Fruit fly (Drosophila melanogaster) whole organism, embryonic: ENCODE measurements around the gene CG42798.

Source experiments
- Bgb ChIP-seq: fragments of 200-800 bp; sonication (Bioruptor generic); IDR thresholded peaks from 2 replicates; pipeline ENCODE4 v1.3.6; 2022; ENCODE audit warnings: missing biosample characterization, missing genetic modification characterization; ENCODE audit not compliant: partially characterized antibody
- Blimp-1 ChIP-seq: fragments of 200-800 bp; sonication (Bioruptor generic); optimal IDR thresholded peaks from 3 replicates; lab custom pipeline; 2018; ENCODE audit warnings: missing biosample characterization, missing genetic modification characterization, mild to moderate bottlenecking, moderate library complexity, missing genetic modification reagents
- Bteb2 ChIP-seq: fragments of 200-800 bp; sonication (Bioruptor generic); optimal IDR thresholded peaks from 2 replicates; lab custom pipeline; 2016; ENCODE audit warnings: missing biosample characterization, missing genetic modification characterization
- CG10267 ChIP-seq: fragments of 200-800 bp; sonication (Bioruptor generic); optimal IDR thresholded peaks from 2 replicates; lab custom pipeline; 2018; ENCODE audit warnings: missing biosample characterization, mild to moderate bottlenecking, missing genetic modification characterization, moderate library complexity
- CG11456 ChIP-seq: fragments of 200-800 bp; sonication (Bioruptor generic); IDR thresholded peaks from 3 replicates; pipeline ENCODE4 v1.3.6; 2022; ENCODE audit warnings: missing biosample characterization, missing genetic modification characterization
- CG11695 ChIP-seq: fragments of 200-800 bp; sonication (Bioruptor generic); IDR thresholded peaks from 3 replicates; pipeline ENCODE4 v1.3.6; 2022; ENCODE audit warnings: missing biosample characterization, missing genetic modification characterization
- CG16863 ChIP-seq: fragments of 200-800 bp; sonication (Bioruptor generic); optimal IDR thresholded peaks from 3 replicates; lab custom pipeline; 2016; ENCODE audit warnings: missing biosample characterization, missing genetic modification characterization
- CG32532 ChIP-seq: fragments of 200-800 bp; sonication (Bioruptor generic); IDR thresholded peaks from 2 replicates; pipeline ENCODE4 v1.3.6; 2022; ENCODE audit warnings: missing biosample characterization, missing genetic modification characterization
- CG32772 ChIP-seq: fragments of 200-800 bp; sonication (Bioruptor generic); IDR thresholded peaks from 2 replicates; pipeline ENCODE4 v1.3.6; 2022; ENCODE audit warnings: missing biosample characterization, missing genetic modification characterization
- CG42726 ChIP-seq: fragments of 200-800 bp; sonication (Bioruptor generic); IDR thresholded peaks from 2 replicates; pipeline ENCODE4 v1.3.6; 2022; ENCODE audit warnings: missing biosample characterization, missing genetic modification characterization; ENCODE audit not compliant: partially characterized antibody
- CG4282 ChIP-seq: fragments of 200-800 bp; sonication (Bioruptor generic); optimal IDR thresholded peaks from 2 replicates; lab custom pipeline; 2016; ENCODE audit warnings: missing biosample characterization, missing genetic modification characterization
- CG4424 ChIP-seq: fragments of 200-800 bp; sonication (Bioruptor generic); optimal IDR thresholded peaks from 3 replicates; lab custom pipeline; 2016; ENCODE audit warnings: missing biosample characterization, missing genetic modification characterization
- CG6813 ChIP-seq: fragments of 200-800 bp; sonication (Bioruptor generic); optimal IDR thresholded peaks from 2 replicates; lab custom pipeline; 2017; ENCODE audit warnings: missing biosample characterization, missing genetic modification characterization, mild to moderate bottlenecking, moderate library complexity, missing genetic modification reagents
- CG7839 ChIP-seq: fragments of 200-800 bp; sonication (Bioruptor generic); optimal IDR thresholded peaks from 3 replicates; lab custom pipeline; 2018; ENCODE audit warnings: missing biosample characterization, mild to moderate bottlenecking, missing genetic modification characterization, moderate library complexity
- D19B ChIP-seq: fragments of 200-800 bp; sonication (Bioruptor generic); optimal IDR thresholded peaks from 2 replicates; lab custom pipeline; 2017; ENCODE audit warnings: missing biosample characterization, mild to moderate bottlenecking, missing genetic modification characterization
- E2f2 ChIP-seq: fragments of 200-800 bp; sonication (Bioruptor generic); IDR thresholded peaks from 2 replicates; pipeline ENCODE4 v1.3.6; 2022; ENCODE audit warnings: missing biosample characterization, missing genetic modification characterization
- Fer2 ChIP-seq: fragments of 200-800 bp; sonication (Bioruptor generic); optimal IDR thresholded peaks from 2 replicates; lab custom pipeline; 2018; ENCODE audit warnings: missing biosample characterization, mild to moderate bottlenecking, missing genetic modification characterization, moderate library complexity
- Fer3 ChIP-seq: fragments of 200-800 bp; sonication (Bioruptor generic); optimal IDR thresholded peaks from 2 replicates; lab custom pipeline; 2018; ENCODE audit warnings: missing biosample characterization, mild to moderate bottlenecking, missing genetic modification characterization, moderate library complexity
- NK7.1 ChIP-seq: fragments of 200-800 bp; sonication (Bioruptor generic); optimal IDR thresholded peaks from 3 replicates; lab custom pipeline; 2016; ENCODE audit warnings: missing biosample characterization, missing genetic modification characterization
- Nf-YB ChIP-seq: fragments of 200-800 bp; sonication (Bioruptor generic); optimal IDR thresholded peaks from 3 replicates; lab custom pipeline; 2019; ENCODE audit warnings: missing biosample characterization, mild to moderate bottlenecking, missing genetic modification characterization, moderate library complexity
- Ptx1 ChIP-seq: fragments of 200-800 bp; sonication (Bioruptor generic); IDR thresholded peaks from 2 replicates; pipeline ENCODE4 v1.3.6; 2022; ENCODE audit warnings: missing biosample characterization, missing genetic modification characterization
- Sox100B ChIP-seq: fragments of 200-800 bp; sonication (Bioruptor generic); optimal IDR thresholded peaks from 3 replicates; lab custom pipeline; 2018; ENCODE audit warnings: missing biosample characterization, mild to moderate bottlenecking, missing genetic modification characterization
- Sry-β ChIP-seq: fragments of 200-800 bp; sonication (Bioruptor generic); optimal IDR thresholded peaks from 2 replicates; lab custom pipeline; 2018; ENCODE audit warnings: missing biosample characterization, mild to moderate bottlenecking, missing genetic modification characterization, moderate library complexity
- Xrp1 ChIP-seq: fragments of 200-800 bp; sonication (Bioruptor generic); IDR thresholded peaks from 2 replicates; pipeline ENCODE4 v1.3.6; 2022; ENCODE audit warnings: missing biosample characterization, missing genetic modification characterization
- corto ChIP-seq: fragments of 200-800 bp; sonication (Bioruptor generic); optimal IDR thresholded peaks from 2 replicates; lab custom pipeline; 2016; ENCODE audit warnings: missing biosample characterization, mild to moderate bottlenecking, missing genetic modification characterization, moderate library complexity
- dysf ChIP-seq: fragments of 200-800 bp; sonication (Bioruptor generic); IDR thresholded peaks from 3 replicates; pipeline ENCODE4 v1.3.6; 2022; ENCODE audit warnings: missing biosample characterization, missing genetic modification characterization
- ham ChIP-seq: fragments of 200-800 bp; sonication (Bioruptor generic); IDR thresholded peaks from 2 replicates; pipeline ENCODE4 v1.3.6; 2022; ENCODE audit warnings: missing biosample characterization, missing genetic modification characterization
- hb ChIP-seq: fragments of 200-800 bp; sonication (Bioruptor generic); IDR thresholded peaks from 3 replicates; pipeline ENCODE4 v1.3.6; 2022; ENCODE audit warnings: missing biosample characterization, missing genetic modification characterization; ENCODE audit not compliant: partially characterized antibody
- her ChIP-seq: fragments of 200-800 bp; sonication (Bioruptor generic); optimal IDR thresholded peaks from 2 replicates; lab custom pipeline; 2016; ENCODE audit warnings: missing biosample characterization, missing genetic modification characterization
- kni ChIP-seq: fragments of 200-800 bp; sonication (Bioruptor generic); optimal IDR thresholded peaks from 3 replicates; lab custom pipeline; 2017; ENCODE audit warnings: mild to moderate bottlenecking, missing biosample characterization, missing genetic modification reagents, missing genetic modification characterization
- lab ChIP-seq: fragments of 200-800 bp; sonication (Bioruptor generic); optimal IDR thresholded peaks from 3 replicates; lab custom pipeline; 2017; ENCODE audit warnings: missing biosample characterization, missing genetic modification characterization, mild to moderate bottlenecking, moderate library complexity, missing genetic modification reagents
- luna ChIP-seq: fragments of 200-800 bp; sonication (Bioruptor generic); optimal IDR thresholded peaks from 2 replicates; lab custom pipeline; 2016; ENCODE audit warnings: missing biosample characterization, missing genetic modification characterization
- onecut ChIP-seq: fragments of 200-800 bp; sonication (Bioruptor generic); IDR thresholded peaks from 2 replicates; pipeline ENCODE4 v1.3.6; 2022; ENCODE audit warnings: missing biosample characterization, missing genetic modification characterization
- pan ChIP-seq, 4 experiments: fragments of >200 bp in 3 of 4; fragments of 200-800 bp in 1 of 4; sonication (Bioruptor generic) in 1 of 4; optimal IDR thresholded peaks in 3 of 4; IDR thresholded peaks in 1 of 4; 2 replicates each; pipeline versions ENCODE4 v1.3.6 to Lab custom; 2017 to 2022; ENCODE audit warnings: missing biosample characterization in 2 of 4, missing genetic modification characterization in 2 of 4, mixed read lengths in 1 of 4
- pfk ChIP-seq: fragments of 200-800 bp; sonication (Bioruptor generic); optimal IDR thresholded peaks from 2 replicates; lab custom pipeline; 2018; ENCODE audit warnings: missing biosample characterization, mild to moderate bottlenecking, missing genetic modification characterization, moderate library complexity
- pros ChIP-seq: fragments of 200-800 bp; sonication (Bioruptor generic); optimal IDR thresholded peaks from 3 replicates; lab custom pipeline; 2019; ENCODE audit warnings: missing biosample characterization, mild to moderate bottlenecking, missing genetic modification characterization, moderate library complexity
- scrt ChIP-seq: fragments of 200-800 bp; sonication (Bioruptor generic); optimal IDR thresholded peaks from 2 replicates; lab custom pipeline; 2018; ENCODE audit warnings: missing biosample characterization, mild to moderate bottlenecking, missing genetic modification characterization, moderate library complexity
- sima ChIP-seq: fragments of 200-800 bp; sonication (Bioruptor generic); optimal IDR thresholded peaks from 2 replicates; lab custom pipeline; 2016; ENCODE audit warnings: missing biosample characterization, missing genetic modification characterization
- ssp ChIP-seq: fragments of 200-800 bp; sonication (Bioruptor generic); IDR thresholded peaks from 2 replicates; pipeline ENCODE4 v1.3.6; 2022; ENCODE audit warnings: missing biosample characterization, missing genetic modification characterization
- vnd ChIP-seq: fragments of 200-800 bp; sonication (Bioruptor generic); IDR thresholded peaks from 3 replicates; pipeline ENCODE4 v1.3.6; 2022; ENCODE audit warnings: missing biosample characterization, missing genetic modification characterization; ENCODE audit not compliant: partially characterized antibody
- zfh2 ChIP-seq: fragments of 200-800 bp; sonication (Bioruptor generic); optimal IDR thresholded peaks from 2 replicates; lab custom pipeline; 2016; ENCODE audit warnings: missing biosample characterization, missing genetic modification characterization

CG42798 gene

DNA sequence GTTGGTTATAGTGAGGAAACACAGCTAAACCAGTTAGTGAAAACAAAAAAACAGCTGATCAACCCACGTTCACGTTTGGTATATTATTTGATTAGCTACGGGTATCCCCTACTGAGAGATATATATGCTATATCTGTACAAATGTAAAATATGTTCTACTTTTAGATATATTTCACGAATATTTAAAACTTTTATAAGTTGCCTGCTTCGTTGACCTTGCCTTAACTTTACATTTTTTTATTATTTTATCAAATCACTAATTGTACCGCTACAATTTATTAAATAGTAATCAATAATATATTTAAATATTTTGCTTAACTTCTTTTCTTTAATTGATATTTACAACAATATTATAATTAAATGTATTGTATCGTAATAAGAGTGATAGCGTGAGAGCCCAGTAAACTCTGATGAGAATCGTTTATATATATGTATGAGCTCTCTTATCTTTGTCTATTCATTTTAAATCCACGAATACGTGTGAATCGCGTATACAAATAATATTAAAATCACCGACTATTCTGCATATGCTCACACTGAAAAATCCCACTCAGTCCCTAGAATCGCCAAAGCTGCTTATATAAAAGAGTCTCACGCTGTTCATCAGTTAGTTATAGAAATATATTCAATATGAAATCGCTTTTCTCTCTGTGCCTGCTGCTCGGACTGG lies 6.1 kb downstream of the CG42798 start, which contains the start of gene CG42821 (continued):
- peak; percentile 32 for TF ChIP-seq Fer3 (tag; lab: Kevin White, UChicago)
- TF ChIP-seq CG10267 (tag; lab: Kevin White, UChicago), result no peak
- TF ChIP-seq lab (GFP tag; lab: Kevin White, UChicago), result no peak
- TF ChIP-seq pfk (GFP tag; lab: Kevin White, UChicago), result no peak
- TF ChIP-seq D19B (GFP tag; lab: Kevin White, UChicago), result peak; percentile 22
- no peak for TF ChIP-seq CG32772
- TF ChIP-seq CG6813, result no peak

DNA sequence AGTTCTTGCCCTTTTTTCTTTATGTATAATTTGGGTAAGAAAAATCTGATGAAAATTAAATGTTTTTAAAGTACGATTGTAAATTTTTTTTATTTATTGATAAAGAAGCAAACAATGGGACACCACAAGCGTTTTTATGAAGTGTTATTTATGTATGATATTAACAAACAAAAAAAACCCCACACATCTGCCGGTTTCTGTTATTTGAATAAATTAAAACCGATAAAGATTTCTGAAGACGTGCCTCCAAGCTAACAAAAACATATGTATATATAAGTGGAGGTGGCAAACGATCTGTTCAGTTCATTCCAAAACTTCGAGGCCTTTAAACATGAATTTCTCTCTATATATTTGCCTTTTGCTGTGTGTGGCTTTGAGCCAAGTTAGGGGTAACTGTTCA lies 7.1 kb downstream of the CG42798 start, which contains the start of gene CG42822:
Gene CG42822, plus strand, starts transcription at position 301 of the 400 bp plus-strand sequence.
- TF ChIP-seq Sry-β (GFP tag; lab: Kevin White, UChicago) (no peak), onecut (no peak), Bteb2 (GFP tag; lab: Kevin White, UChicago) (no peak), Ptx1 (GFP tag; lab: Robert Waterston, UW) (no peak), ham (GFP tag; lab: Robert Waterston, UW) (no peak), CG11695 (GFP tag; lab: Robert Waterston, UW) (no peak), scrt (GFP tag; lab: Kevin White, UChicago) (no peak), E2f2 (GFP tag; lab: Robert Waterston, UW) (no peak), CG16863 (no peak), sima (GFP tag; lab: Kevin White, UChicago) (no peak), Sox100B (GFP tag; lab: Kevin White, UChicago) (no peak), NK7.1 (no peak), Nf-YB (GFP tag; lab: Kevin White, UChicago) (no peak), Bgb (GFP tag; lab: Robert Waterston, UW) (no peak), corto (GFP tag; lab: Kevin White, UChicago) (no peak)
- TF ChIP-seq, all 482 proteins: peak for 0

DNA sequence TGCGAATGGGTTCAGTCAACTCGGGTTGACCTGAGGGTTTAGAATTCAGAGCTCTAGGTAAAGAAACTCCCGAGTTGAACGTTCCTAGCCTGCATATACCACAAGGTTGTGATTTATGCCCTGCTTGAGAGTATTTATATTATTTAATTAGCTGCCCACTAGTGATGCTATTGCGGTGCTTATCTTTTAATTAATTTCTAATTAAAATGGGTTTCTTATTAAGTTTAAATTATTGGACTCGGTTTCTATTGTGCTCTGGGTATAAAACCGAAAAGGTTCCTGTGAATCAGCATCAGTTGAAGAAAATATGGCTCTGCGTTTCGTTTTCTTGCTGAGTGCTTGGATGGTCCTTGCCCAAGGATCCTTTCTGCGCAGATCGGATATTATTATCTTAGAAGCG lies 9.0 kb downstream of the CG42798 start, which contains the start of gene CG5866:
Gene CG5866, plus strand, starts transcription at position 301 of the 400 bp plus-strand sequence.
- TF ChIP-seq CG11456 (GFP tag; lab: Robert Waterston, UW) (no peak), CG32532 (no peak), CG4424 (GFP tag; lab: Kevin White, UChicago) (no peak), zfh2 (no peak), pros (GFP tag; lab: Kevin White, UChicago) (no peak), hb (GFP tag; lab: Robert Waterston, UW) (no peak), her (GFP tag; lab: Kevin White, UChicago) (no peak), ssp (no peak), dysf (GFP tag; lab: Robert Waterston, UW) (no peak), luna (GFP tag; lab: Kevin White, UChicago) (no peak), CG42726 (no peak), Fer2 (tag; lab: Kevin White, UChicago) (no peak)

DNA sequence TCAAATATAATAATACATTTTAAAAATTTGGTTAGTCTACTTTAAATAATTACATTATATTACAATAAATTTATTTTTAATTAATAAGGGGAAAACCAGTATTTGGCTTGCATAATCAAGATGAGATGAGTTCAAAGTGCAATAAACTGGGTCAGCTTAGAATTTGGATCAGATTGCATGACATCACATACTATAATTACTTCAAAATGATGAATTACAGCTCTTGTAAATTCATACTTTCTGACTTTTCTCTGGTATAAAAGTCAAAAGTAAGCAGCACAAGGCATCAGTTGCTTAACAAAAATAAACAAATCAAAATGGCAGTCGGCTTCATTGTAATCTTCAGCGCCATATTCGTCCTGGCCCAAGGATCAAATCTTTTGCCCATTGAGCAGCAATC lies 10.7 kb downstream of the CG42798 start, which contains the start of gene CG33333:
Gene CG33333, plus strand, starts transcription at position 301 of the 400 bp plus-strand sequence.
- TF ChIP-seq pan (optimal IDR thresholded peaks at IDR 0.05; lab: Kevin White, UChicago) (no peak), pan (GFP tag; optimal IDR thresholded peaks at IDR 0.05 in 1 of 2, IDR thresholded peaks at IDR 0.05 in 1 of 2) (no peak), CG4424 (GFP tag; lab: Kevin White, UChicago) (no peak), Xrp1 (no peak), vnd (GFP tag; lab: Robert Waterston, UW) (no peak), dysf (GFP tag; lab: Robert Waterston, UW) (no peak), kni (no peak), CG6813 (no peak), Blimp-1 (no peak), CG4282 (GFP tag; lab: Kevin White, UChicago) (no peak), CG7839 (tag; lab: Kevin White, UChicago) (no peak)
